Worm (Caenorhabditis elegans): ENCODE measurements around the gene his-3.

DNA sequence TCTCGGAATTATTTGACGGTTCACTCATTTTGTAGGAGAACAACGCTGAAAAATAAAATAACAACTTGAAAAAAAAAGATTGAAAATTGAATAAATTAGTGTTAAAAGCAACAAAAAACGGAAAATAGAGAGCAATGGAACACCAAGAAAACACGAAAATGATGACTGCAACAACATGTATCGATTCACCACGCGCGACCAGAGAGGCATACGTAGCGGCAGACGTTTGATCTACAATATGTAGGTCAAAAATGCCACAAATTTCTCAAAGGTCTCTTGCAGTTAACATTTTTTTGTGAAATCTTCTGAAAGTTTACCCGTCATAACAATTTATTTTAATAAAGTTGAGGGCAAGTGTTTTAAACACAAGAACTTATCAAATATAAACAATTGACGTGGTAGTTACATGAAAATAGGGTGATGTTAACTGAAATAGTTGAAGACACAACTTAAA lies 16.4 kb downstream of the his-3 start, which contains the start of gene F14H3.5:
- TF ChIP-seq nhr-76 (tag; optimal IDR thresholded peaks at IDR 0.05): no peak
- TF ChIP-seq nhr-111 (GFP tag; optimal IDR thresholded peaks at IDR 0.05): no peak
- TF ChIP-seq mxl-3 (GFP tag; optimal IDR thresholded peaks at IDR 0.05): no peak
- no peak for TF ChIP-seq zfp-3 (GFP tag; conservative IDR thresholded peaks at IDR 0.05)
- TF ChIP-seq rbr-2 (tag; optimal IDR thresholded peaks at IDR 0.05): no peak
- TF ChIP-seq lin-13 (GFP tag; optimal IDR thresholded peaks at IDR 0.05): no peak
